Worm (Caenorhabditis elegans) whole organism, L4 larva: Measurements from ENCODE around the gene T24H10.5.

ENCODE experiments used
- F44E2.7 ChIP-seq: fragments of 200-800 bp; sonication (Bioruptor generic); IDR thresholded peaks from 2 replicates; pipeline ENCODE4 v2.1.2; 2022; ENCODE audit warnings: missing genetic modification characterization, missing compliant biosample characterization
- F49E8.2 ChIP-seq: sonication (generic microtip); optimal IDR thresholded peaks from 2 replicates; lab custom pipeline; 2016; ENCODE audit warnings: missing compliant biosample characterization, mild to moderate bottlenecking, missing genetic modification characterization, borderline replicate concordance
- R02D3.7 ChIP-seq: fragments of 150-350 bp; sonication (generic microtip); optimal IDR thresholded peaks from 3 replicates; lab custom pipeline; 2014; ENCODE audit warnings: missing biosample characterization, missing genetic modification characterization
- T20F7.1 ChIP-seq: fragments of 200-800 bp; sonication (Bioruptor generic); optimal IDR thresholded peaks from 2 replicates; lab custom pipeline; 2018; ENCODE audit warnings: mild to moderate bottlenecking, missing genetic modification characterization, missing compliant biosample characterization
- T26A8.4 ChIP-seq: fragments of 200-800 bp; sonication (Bioruptor generic); IDR thresholded peaks from 2 replicates; pipeline ENCODE4 v1.3.6; 2022; ENCODE audit warnings: missing genetic modification characterization, missing compliant biosample characterization
- Y48G9A.11 ChIP-seq: fragments of 200-800 bp; sonication (Bioruptor generic); IDR thresholded peaks from 2 replicates; pipeline ENCODE4 v1.3.6; 2022; ENCODE audit warnings: missing genetic modification reagents, missing genetic modification characterization, missing compliant biosample characterization
- aly-2 ChIP-seq: sonication (generic microtip); optimal IDR thresholded peaks from 2 replicates; lab custom pipeline; 2018; ENCODE audit warnings: missing biosample characterization, missing genetic modification characterization
- attf-4 ChIP-seq: sonication (generic microtip); optimal IDR thresholded peaks from 3 replicates; lab custom pipeline; 2017; ENCODE audit warnings: missing biosample characterization, missing genetic modification characterization
- ceh-20 ChIP-seq: fragments of 200-800 bp; sonication (Bioruptor generic); IDR thresholded peaks from 2 replicates; pipeline ENCODE4 v1.3.6; 2022; ENCODE audit warnings: missing genetic modification reagents, missing genetic modification characterization, missing compliant biosample characterization
- ceh-32 ChIP-seq: sonication (generic microtip); optimal IDR thresholded peaks from 2 replicates; lab custom pipeline; 2016; ENCODE audit warnings: mild to moderate bottlenecking, missing genetic modification characterization, missing compliant biosample characterization; ENCODE audit not compliant: poor library complexity
- ceh-82 ChIP-seq: sonication (generic microtip); optimal IDR thresholded peaks from 2 replicates; lab custom pipeline; 2017; ENCODE audit warnings: missing biosample characterization, missing genetic modification characterization
- ces-1 ChIP-seq: fragments of 150-350 bp; sonication (generic microtip); optimal IDR thresholded peaks from 4 replicates; lab custom pipeline; 2014; ENCODE audit warnings: missing biosample characterization, missing genetic modification reagents, missing genetic modification characterization
- daf-12 ChIP-seq: fragments of 150-350 bp; optimal IDR thresholded peaks from 2 replicates; lab custom pipeline; 2014; ENCODE audit warnings: missing biosample characterization, missing genetic modification reagents, missing genetic modification characterization
- daf-19 ChIP-seq: fragments of 200-800 bp; sonication (Bioruptor generic); conservative IDR thresholded peaks from 2 replicates; pipeline ENCODE4 v1.3.6; 2022; ENCODE audit warnings: missing genetic modification characterization, missing compliant biosample characterization
- dmd-6 ChIP-seq: fragments of 200-800 bp; sonication (Bioruptor generic); IDR thresholded peaks from 2 replicates; pipeline ENCODE4 v1.3.6; 2022; ENCODE audit warnings: missing genetic modification reagents, missing genetic modification characterization, missing compliant biosample characterization
- dmd-8 ChIP-seq: fragments of 200-800 bp; sonication (Bioruptor generic); IDR thresholded peaks from 2 replicates; pipeline ENCODE4 v1.3.6; 2022; ENCODE audit warnings: missing genetic modification characterization, missing compliant biosample characterization
- dmd-9 ChIP-seq: fragments of 200-800 bp; sonication (Bioruptor generic); IDR thresholded peaks from 2 replicates; pipeline ENCODE4 v1.3.6; 2022; ENCODE audit warnings: missing genetic modification reagents, missing genetic modification characterization, missing compliant biosample characterization
- dpl-1 ChIP-seq: fragments of 150-350 bp; optimal IDR thresholded peaks from 2 replicates; lab custom pipeline; 2014; ENCODE audit warnings: missing biosample characterization, missing genetic modification reagents, missing genetic modification characterization
- duxl-1 ChIP-seq: sonication (generic microtip); optimal IDR thresholded peaks from 2 replicates; lab custom pipeline; 2016; ENCODE audit warnings: mild to moderate bottlenecking, missing genetic modification characterization, moderate library complexity, missing compliant biosample characterization; ENCODE audit not compliant: poor library complexity
- hlh-11 ChIP-seq: fragments of 200-800 bp; sonication (Bioruptor generic); optimal IDR thresholded peaks from 2 replicates; lab custom pipeline; 2018; ENCODE audit warnings: mild to moderate bottlenecking, missing genetic modification characterization, missing compliant biosample characterization
- hlh-30 ChIP-seq: sonication (generic microtip); optimal IDR thresholded peaks from 2 replicates; lab custom pipeline; 2017; ENCODE audit warnings: antibody characterized with exemption, mild to moderate bottlenecking, missing genetic modification characterization, missing compliant biosample characterization; ENCODE audit not compliant: insufficient read depth
- hmg-1.1 ChIP-seq: fragments of 200-800 bp; sonication (Bioruptor generic); IDR thresholded peaks from 2 replicates; pipeline ENCODE4 v1.3.6; 2022; ENCODE audit warnings: missing genetic modification reagents, missing genetic modification characterization, missing compliant biosample characterization
- lin-1 ChIP-seq: fragments of 200-800 bp; sonication (Bioruptor generic); IDR thresholded peaks from 2 replicates; pipeline ENCODE4 v1.3.6; 2022; ENCODE audit warnings: missing genetic modification reagents, missing genetic modification characterization, missing compliant biosample characterization
- lin-13 ChIP-seq: fragments of 150-350 bp; optimal IDR thresholded peaks from 2 replicates; lab custom pipeline; 2014; ENCODE audit warnings: missing biosample characterization, missing genetic modification reagents, missing genetic modification characterization
- lin-38 ChIP-seq: fragments of 200-800 bp; sonication (Bioruptor generic); IDR thresholded peaks from 2 replicates; pipeline ENCODE4 v1.3.6; 2022; ENCODE audit warnings: missing genetic modification reagents, missing genetic modification characterization, missing compliant biosample characterization
- lin-39 ChIP-seq: fragments of 150-350 bp; optimal IDR thresholded peaks from 2 replicates; lab custom pipeline; 2014; ENCODE audit warnings: missing biosample characterization, missing genetic modification reagents, missing genetic modification characterization
- lir-3 ChIP-seq: sonication (generic microtip); optimal IDR thresholded peaks from 2 replicates; lab custom pipeline; 2016; ENCODE audit warnings: mild to moderate bottlenecking, missing genetic modification characterization, missing compliant biosample characterization
- madf-5 ChIP-seq, 2 experiments: fragments of 200-800 bp; sonication (Bioruptor generic); IDR thresholded peaks; 2 replicates each; pipeline ENCODE4 v1.3.6; 2022; ENCODE audit warnings: missing compliant biosample characterization in 2 of 2, missing genetic modification characterization in 2 of 2
- madf-9 ChIP-seq: fragments of 200-800 bp; sonication (Bioruptor generic); conservative IDR thresholded peaks from 2 replicates; pipeline ENCODE4 v1.3.6; 2022; ENCODE audit warnings: missing genetic modification reagents, missing genetic modification characterization, missing compliant biosample characterization
- mdl-1 ChIP-seq, 2 experiments: fragments of 150-350 bp in 1 of 2; sonication (generic microtip) in 1 of 2; optimal IDR thresholded peaks; 2 replicates each; lab custom pipeline; 2014 to 2017; ENCODE audit warnings: missing biosample characterization in 2 of 2, missing genetic modification characterization in 2 of 2
- mdt-29 ChIP-seq: fragments of 200-800 bp; sonication (Bioruptor generic); IDR thresholded peaks from 2 replicates; pipeline ENCODE4 v1.3.6; 2022; ENCODE audit warnings: missing genetic modification reagents, missing genetic modification characterization, missing compliant biosample characterization
- mes-2 ChIP-seq: sonication (generic microtip); optimal IDR thresholded peaks from 2 replicates; lab custom pipeline; 2016; ENCODE audit warnings: missing genotype, mild to moderate bottlenecking, missing genetic modification characterization, missing compliant biosample characterization; ENCODE audit not compliant: poor library complexity, severe bottlenecking
- mxl-2 ChIP-seq: fragments of 200-800 bp; sonication (Bioruptor generic); conservative IDR thresholded peaks from 2 replicates; pipeline ENCODE4 v1.3.6; 2022; ENCODE audit warnings: missing genetic modification reagents, missing genetic modification characterization, missing compliant biosample characterization
- nhr-102 ChIP-seq: sonication (generic microtip); optimal IDR thresholded peaks from 2 replicates; lab custom pipeline; 2016; ENCODE audit warnings: mild to moderate bottlenecking, missing genetic modification characterization, moderate library complexity, missing compliant biosample characterization
- nhr-11 ChIP-seq: fragments of 150-350 bp; optimal IDR thresholded peaks from 2 replicates; lab custom pipeline; 2014; ENCODE audit warnings: missing biosample characterization, missing genetic modification characterization
- nhr-111 ChIP-seq: fragments of 200-800 bp; sonication (Bioruptor generic); optimal IDR thresholded peaks from 2 replicates; lab custom pipeline; 2018; ENCODE audit warnings: mild to moderate bottlenecking, missing genetic modification characterization, missing compliant biosample characterization
- nhr-237 ChIP-seq: sonication (generic microtip); optimal IDR thresholded peaks from 2 replicates; lab custom pipeline; 2017; ENCODE audit warnings: missing biosample characterization, missing genetic modification characterization
- nhr-76 ChIP-seq: fragments of 150-350 bp; optimal IDR thresholded peaks from 2 replicates; lab custom pipeline; 2014; ENCODE audit warnings: missing biosample characterization, missing genetic modification characterization
- nhr-77 ChIP-seq: fragments of 150-350 bp; optimal IDR thresholded peaks from 2 replicates; lab custom pipeline; 2014; ENCODE audit warnings: missing biosample characterization, missing genetic modification characterization
- pqm-1 ChIP-seq: sonication (generic microtip); optimal IDR thresholded peaks from 2 replicates; lab custom pipeline; 2017; ENCODE audit warnings: missing biosample characterization, missing genetic modification characterization
- sdz-12 ChIP-seq: fragments of 200-800 bp; sonication (Bioruptor generic); optimal IDR thresholded peaks from 2 replicates; lab custom pipeline; 2018; ENCODE audit warnings: mild to moderate bottlenecking, missing genetic modification characterization, missing compliant biosample characterization
- snpc-1.2 ChIP-seq: fragments of 200-800 bp; sonication (Bioruptor generic); IDR thresholded peaks from 2 replicates; pipeline ENCODE4 v1.3.6; 2022; ENCODE audit warnings: missing genetic modification reagents, missing genetic modification characterization, missing compliant biosample characterization
- spr-1 ChIP-seq: sonication (generic microtip); optimal IDR thresholded peaks from 2 replicates; lab custom pipeline; 2016; ENCODE audit warnings: mild to moderate bottlenecking, missing genetic modification characterization, missing compliant biosample characterization
- spr-3 ChIP-seq: fragments of 200-800 bp; sonication (Bioruptor generic); optimal IDR thresholded peaks from 2 replicates; lab custom pipeline; 2018; ENCODE audit warnings: mild to moderate bottlenecking, missing genetic modification characterization, missing compliant biosample characterization
- tag-97 ChIP-seq: fragments of 200-800 bp; sonication (Bioruptor generic); IDR thresholded peaks from 2 replicates; pipeline ENCODE4 v1.3.6; 2022; ENCODE audit warnings: missing genetic modification characterization, missing compliant biosample characterization
- unc-62 ChIP-seq, 3 experiments: fragments of 150-350 bp in 1 of 3; sonication (generic microtip); optimal IDR thresholded peaks in 2 of 3; peaks in 1 of 3; 1 replicate in 1 of 3; 2 replicates in 2 of 3; lab custom pipeline; 2014 to 2017; ENCODE audit warnings: missing biosample characterization in 3 of 3, missing genetic modification characterization in 3 of 3, missing genetic modification reagents in 3 of 3, missing genotype in 1 of 3
- zag-1 ChIP-seq: fragments of 150-350 bp; optimal IDR thresholded peaks from 2 replicates; lab custom pipeline; 2014; ENCODE audit warnings: missing biosample characterization, missing genetic modification characterization
- zfp-2 ChIP-seq: sonication (generic microtip); optimal IDR thresholded peaks from 2 replicates; lab custom pipeline; 2016; ENCODE audit warnings: mild to moderate bottlenecking, missing genetic modification characterization, missing compliant biosample characterization
- zfp-3 ChIP-seq: fragments of 200-800 bp; sonication (Bioruptor generic); conservative IDR thresholded peaks from 2 replicates; pipeline ENCODE4 v1.3.6; 2022; ENCODE audit warnings: missing genetic modification reagents, missing genetic modification characterization, missing compliant biosample characterization
- zip-11 ChIP-seq: fragments of 200-800 bp; sonication (Bioruptor generic); IDR thresholded peaks from 2 replicates; pipeline ENCODE4 v1.3.6; 2022; ENCODE audit warnings: missing genetic modification characterization, missing compliant biosample characterization
- zip-2 ChIP-seq: fragments of 150-350 bp; optimal IDR thresholded peaks from 2 replicates; lab custom pipeline; 2014; ENCODE audit warnings: missing biosample characterization, missing genetic modification characterization
- ztf-11 ChIP-seq: fragments of 150-350 bp; optimal IDR thresholded peaks from 2 replicates; lab custom pipeline; 2014; ENCODE audit warnings: missing biosample characterization, missing genetic modification characterization

Gene T24H10.5

ce11 chrII:9099017-9099416 lies 1.9 kb upstream of the T24H10.5 start, which contains the start of gene T24H10.1:
T24H10.1 (plus strand) TSS chrII:9099371.
- TF ChIP-seq tag-97 (GFP tag; lab: Robert Waterston, UW) (no peak), T20F7.1 (GFP tag; lab: Kevin White, UChicago) (peak; percentile 65), mes-2 (tag; lab: Kevin White, UChicago) (peak; percentile 80), daf-19 (GFP tag; lab: Robert Waterston, UW) (no peak), pqm-1 (no peak), duxl-1 (tag; lab: Kevin White, UChicago) (no peak), ceh-82 (tag; lab: Kevin White, UChicago) (no peak), attf-4 (tag; lab: Kevin White, UChicago) (no peak), hmg-1.1 (GFP tag; lab: Robert Waterston, UW) (peak; percentile 53), mxl-2 (GFP tag; lab: Robert Waterston, UW) (no peak), ceh-32 (tag; lab: Kevin White, UChicago) (no peak), lin-38 (GFP tag; lab: Robert Waterston, UW) (peak; percentile 79), madf-5 (GFP tag; IDR thresholded peaks at IDR 0.05; lab: Robert Waterston, UW) (no peak), aly-2 (tag; lab: Kevin White, UChicago) (no peak), dpl-1 (GFP tag; lab: Kevin White, UChicago) (peak; percentile 75), madf-9 (no peak), dmd-9 (no peak), Y48G9A.11 (no peak), zfp-2 (tag; lab: Kevin White, UChicago) (no peak), spr-3 (GFP tag; lab: Kevin White, UChicago) (no peak), unc-62 (GFP tag; optimal IDR thresholded peaks at IDR 0.05 in 1 of 2; lab: Kevin White, UChicago) (peak in 1 of 2 experiments; percentile 96), unc-62 (tag; optimal IDR thresholded peaks at IDR 0.05; lab: Kevin White, UChicago) (no peak), dmd-6 (GFP tag; lab: Robert Waterston, UW) (peak; percentile 65), daf-12 (tag; lab: Kevin White, UChicago) (no peak), dmd-8 (GFP tag; lab: Robert Waterston, UW) (no peak), zfp-3 (GFP tag; lab: Robert Waterston, UW) (no peak), nhr-111 (no peak), ces-1 (GFP tag; lab: Kevin White, UChicago) (no peak), zag-1 (tag; lab: Kevin White, UChicago) (no peak), R02D3.7 (tag; lab: Kevin White, UChicago) (no peak), ztf-11 (tag; lab: Kevin White, UChicago) (no peak), lin-39 (tag; lab: Kevin White, UChicago) (no peak), nhr-11 (tag; lab: Kevin White, UChicago) (peak; percentile 47), zip-11 (GFP tag; lab: Robert Waterston, UW) (no peak), zip-2 (tag; lab: Kevin White, UChicago) (no peak), mdl-1 (tag; optimal IDR thresholded peaks at IDR 0.05; lab: Kevin White, UChicago) (no peak), hlh-30 (tag; lab: Kevin White, UChicago) (peak; percentile 39), hlh-11 (peak; percentile 64), lin-1 (GFP tag; lab: Robert Waterston, UW) (no peak), T26A8.4 (peak; percentile 43; the same call in 1 of the 2 replicates), nhr-102 (peak; percentile 55), nhr-237 (no peak), spr-1 (tag; lab: Kevin White, UChicago) (peak; percentile 31), lir-3 (tag; lab: Kevin White, UChicago) (no peak), F49E8.2 (peak; percentile 4), nhr-76 (tag; lab: Kevin White, UChicago) (no peak), sdz-12 (GFP tag; lab: Kevin White, UChicago) (no peak), lin-13 (GFP tag; lab: Kevin White, UChicago) (peak; percentile 70), mdt-29 (GFP tag; lab: Robert Waterston, UW) (no peak), nhr-77 (tag; lab: Kevin White, UChicago) (peak; percentile 19), ceh-20 (no peak), snpc-1.2 (no peak), F44E2.7 (GFP tag; lab: Robert Waterston, UW) (no peak)
